Fruit fly (Drosophila melanogaster): Measurements from ENCODE around the gene Rab11.
A peak's percentile ranks its signal among the peaks of the same experiment; 100 is the strongest.

Rab11 gene

dm6 chr3R:21111046-21111480 is at the start of gene Rab11 (continued):
- TF ChIP-seq CG6683 (GFP tag; optimal IDR thresholded peaks at IDR 0.05) (no peak), gcm (GFP tag; optimal IDR thresholded peaks at IDR 0.05) (peak; percentile 14), HLH54F (GFP tag; optimal IDR thresholded peaks at IDR 0.05) (peak; percentile 41), CG4424 (GFP tag; optimal IDR thresholded peaks at IDR 0.05) (peak; percentile 27), trem (tag; optimal IDR thresholded peaks at IDR 0.05) (peak; percentile 38), psq (GFP tag; optimal IDR thresholded peaks at IDR 0.05) (no peak), Atf6 (GFP tag; IDR thresholded peaks at IDR 0.05) (peak; percentile 55; the same call in 1 of the 2 replicates), fd3F (GFP tag; optimal IDR thresholded peaks at IDR 0.05) (peak; percentile 19), CG16813 (GFP tag; IDR thresholded peaks at IDR 0.05; ENCODE audit: partially characterized antibody) (peak; percentile 91), bsh (GFP tag; optimal IDR thresholded peaks at IDR 0.05) (peak in 1 of 2 experiments; percentile 4), CG14050 (GFP tag; IDR thresholded peaks at IDR 0.05) (no peak), CG12104 (GFP tag; optimal IDR thresholded peaks at IDR 0.05) (peak; percentile 54), CG11504 (tag; optimal IDR thresholded peaks at IDR 0.05) (peak; percentile 59), Ptx1 (GFP tag; IDR thresholded peaks at IDR 0.05) (peak; percentile 62), CG2129 (GFP tag; IDR thresholded peaks at IDR 0.05; ENCODE audit: partially characterized antibody) (peak; percentile 77), Six4 (GFP tag; optimal IDR thresholded peaks at IDR 0.05) (peak; percentile 20), CG9797 (GFP tag; optimal IDR thresholded peaks at IDR 0.05) (peak; percentile 17), CG5245 (GFP tag; optimal IDR thresholded peaks at IDR 0.05) (no peak), Dp (GFP tag; optimal IDR thresholded peaks at IDR 0.05) (peak; percentile 53), cato (GFP tag; optimal IDR thresholded peaks at IDR 0.05; ENCODE audit: borderline replicate concordance) (no peak), Jarid2 (GFP tag; optimal IDR thresholded peaks at IDR 0.05) (no peak), pita (GFP tag; optimal IDR thresholded peaks at IDR 0.05) (no peak), NC2β (GFP tag; optimal IDR thresholded peaks at IDR 0.05) (no peak), CG7963 (GFP tag; IDR thresholded peaks at IDR 0.05; ENCODE audit: partially characterized antibody) (peak; percentile 73), oc (tag; optimal IDR thresholded peaks at IDR 0.05) (no peak), lilli (GFP tag; optimal IDR thresholded peaks at IDR 0.05) (peak; percentile 59), B-H2 (GFP tag; optimal IDR thresholded peaks at IDR 0.05) (peak; percentile 49), CG30403 (GFP tag; optimal IDR thresholded peaks at IDR 0.05) (peak; percentile 75)

- no peak for TF ChIP-seq CG11093 (GFP tag; IDR thresholded peaks at IDR 0.05)
- peak; percentile 24 for TF ChIP-seq Med (GFP tag)
- TF ChIP-seq sens (GFP tag) = peak; percentile 60
- TF ChIP-seq pnt (GFP tag; optimal IDR thresholded peaks at IDR 0.05) = no peak
- TF ChIP-seq CG12236 (GFP tag; optimal IDR thresholded peaks at IDR 0.05) = no peak
These were observed 47.8 kb upstream of the Rab11 start for dm6 chr3R:21063433-21063832.

- peak; percentile 83 for TF ChIP-seq inv (GFP tag; IDR thresholded peaks at IDR 0.05; ENCODE audit: partially characterized antibody)
- TF ChIP-seq Ets97D (GFP tag; optimal IDR thresholded peaks at IDR 0.05) = peak; percentile 85
- TF ChIP-seq YL-1 (GFP tag; optimal IDR thresholded peaks at IDR 0.05) = peak; percentile 30
- TF ChIP-seq btn (GFP tag; optimal IDR thresholded peaks at IDR 0.05) = no peak
- TF ChIP-seq chinmo (GFP tag; IDR thresholded peaks at IDR 0.05; ENCODE audit: partially characterized antibody) = peak; percentile 98
- TF ChIP-seq twi (tag; optimal IDR thresholded peaks at IDR 0.05) = no peak
- TF ChIP-seq CG14667 (GFP tag; IDR thresholded peaks at IDR 0.05) = no peak
- TF ChIP-seq CG15269 (tag; optimal IDR thresholded peaks at IDR 0.05) = no peak
- TF ChIP-seq Bgb (GFP tag; IDR thresholded peaks at IDR 0.05; ENCODE audit: partially characterized antibody) = peak; percentile 94
- TF ChIP-seq CG11456 (GFP tag; IDR thresholded peaks at IDR 0.05) = no peak
- peak; percentile 10 for TF ChIP-seq abd-A (tag; optimal IDR thresholded peaks at IDR 0.05)
- no peak for TF ChIP-seq croc (GFP tag; conservative IDR thresholded peaks at IDR 0.05)
- TF ChIP-seq Myb (GFP tag; optimal IDR thresholded peaks at IDR 0.05) = peak; percentile 67
- peak; percentile 98 for TF ChIP-seq CG18011 (GFP tag; optimal IDR thresholded peaks at IDR 0.05)
- TF ChIP-seq CG7372 (GFP tag; IDR thresholded peaks at IDR 0.05) = no peak
These were observed 46.9 kb upstream of the Rab11 start, which contains the start of gene Cortactin for dm6 chr3R:21064000-21064924. Gene Cortactin (minus strand): TSS chr3R:21064471.

Data from whole organism, embryonic.